Worm (Caenorhabditis elegans): ENCODE measurements around the gene nac-2.

nac-2 gene

ce11 chrIII:9072704-9073103 lies 29.6 kb upstream of the nac-2 start:
- TF ChIP-seq ztf-11 (tag; optimal IDR thresholded peaks at IDR 0.05) (no peak), egl-5 (tag; optimal IDR thresholded peaks at IDR 0.05) (no peak), pqm-1 (tag; optimal IDR thresholded peaks at IDR 0.05) (no peak), ceh-28 (tag; optimal IDR thresholded peaks at IDR 0.05) (no peak), unc-62 (GFP tag; optimal IDR thresholded peaks at IDR 0.05) (no peak), fos-1 (tag; optimal IDR thresholded peaks at IDR 0.05) (no peak), hmg-11 (tag; optimal IDR thresholded peaks at IDR 0.05) (no peak), nhr-28 (tag; optimal IDR thresholded peaks at IDR 0.05) (no peak), nhr-25 (tag; optimal IDR thresholded peaks at IDR 0.05) (no peak), zag-1 (tag; optimal IDR thresholded peaks at IDR 0.05) (no peak), nhr-11 (tag; optimal IDR thresholded peaks at IDR 0.05) (no peak), mml-1 (tag; optimal IDR thresholded peaks at IDR 0.05) (no peak), tbx-2 (tag; optimal IDR thresholded peaks at IDR 0.05) (no peak), nhr-67 (tag; optimal IDR thresholded peaks at IDR 0.05) (no peak), lsy-12 (tag; optimal IDR thresholded peaks at IDR 0.05) (no peak), elt-2 (tag; optimal IDR thresholded peaks at IDR 0.05) (no peak), elt-3 (tag; optimal IDR thresholded peaks at IDR 0.05) (no peak), ZK546.5 (tag; optimal IDR thresholded peaks at IDR 0.05) (no peak), aly-2 (tag; optimal IDR thresholded peaks at IDR 0.05) (no peak), lin-15B (tag; optimal IDR thresholded peaks at IDR 0.05) (no peak)

- no peak for TF ChIP-seq elt-3 (tag; optimal IDR thresholded peaks at IDR 0.05)
- no peak for TF ChIP-seq nhr-23 (tag; optimal IDR thresholded peaks at IDR 0.05)
- TF ChIP-seq ZK546.5 (tag; optimal IDR thresholded peaks at IDR 0.05), result no peak
- TF ChIP-seq hmg-11 (tag; optimal IDR thresholded peaks at IDR 0.05), result no peak
Observed at ce11 chrIII:9071372-9071771, 28.3 kb upstream of the nac-2 start, which contains the start of gene lin-12. Gene lin-12 (minus strand): TSS chrIII:9071472.

- TF ChIP-seq egl-5 (tag; optimal IDR thresholded peaks at IDR 0.05) (no peak), elt-2 (tag; optimal IDR thresholded peaks at IDR 0.05) (peak; percentile 55), mml-1 (tag; optimal IDR thresholded peaks at IDR 0.05) (no peak), pqm-1 (tag; optimal IDR thresholded peaks at IDR 0.05) (peak; percentile 4), nhr-237 (tag; optimal IDR thresholded peaks at IDR 0.05) (no peak)
Observed at ce11 chrIII:9069712-9070111, 26.6 kb upstream of the nac-2 start.

ce11 chrIII:9060267-9060666 lies 17.2 kb upstream of the nac-2 start:
- peak; percentile 3 for TF ChIP-seq pha-4 (tag; optimal IDR thresholded peaks at IDR 0.05)
- TF ChIP-seq nhr-77 (tag; optimal IDR thresholded peaks at IDR 0.05), result peak; percentile 50
- peak; percentile 38 for TF ChIP-seq fos-1 (tag; optimal IDR thresholded peaks at IDR 0.05)
- peak; percentile 17 for TF ChIP-seq elt-2 (tag; optimal IDR thresholded peaks at IDR 0.05)
- peak; percentile 17 for TF ChIP-seq ama-1 (optimal IDR thresholded peaks at IDR 0.05)
- TF ChIP-seq skn-1 (tag; optimal IDR thresholded peaks at IDR 0.05), result no peak

ce11 chrIII:9058959-9059534 lies 15.9 kb upstream of the nac-2 start, which contains the start of gene gst-1:
Gene gst-1 (plus strand): TSS chrIII:9059331.
- TF ChIP-seq nhr-237 (tag; optimal IDR thresholded peaks at IDR 0.05) (no peak), elt-3 (tag; optimal IDR thresholded peaks at IDR 0.05) (no peak), skn-1 (tag; optimal IDR thresholded peaks at IDR 0.05) (peak; percentile 94), mml-1 (tag; optimal IDR thresholded peaks at IDR 0.05) (no peak), nfya-1 (tag; optimal IDR thresholded peaks at IDR 0.05; ENCODE audit: insufficient read depth) (peak; percentile 38), elt-1 (tag; optimal IDR thresholded peaks at IDR 0.05) (no peak), nhr-12 (tag; optimal IDR thresholded peaks at IDR 0.05) (no peak), snpc-4 (tag; optimal IDR thresholded peaks at IDR 0.05) (no peak), ama-1 (optimal IDR thresholded peaks at IDR 0.05) (peak; percentile 60), nhr-43 (tag; optimal IDR thresholded peaks at IDR 0.05; ENCODE audit: poor library complexity, severe bottlenecking) (no peak), R02D3.7 (tag; optimal IDR thresholded peaks at IDR 0.05) (no peak), nhr-25 (tag; optimal IDR thresholded peaks at IDR 0.05) (no peak), nhr-76 (tag; optimal IDR thresholded peaks at IDR 0.05) (no peak), ztf-11 (tag; optimal IDR thresholded peaks at IDR 0.05) (no peak), nhr-67 (tag; optimal IDR thresholded peaks at IDR 0.05) (no peak), egl-27 (tag; optimal IDR thresholded peaks at IDR 0.05) (no peak), ceh-9 (tag; optimal IDR thresholded peaks at IDR 0.05) (no peak), fkh-10 (GFP tag; optimal IDR thresholded peaks at IDR 0.05) (no peak), zag-1 (tag; optimal IDR thresholded peaks at IDR 0.05) (no peak), hmg-11 (tag; optimal IDR thresholded peaks at IDR 0.05) (peak; percentile 4), pha-4 (tag; optimal IDR thresholded peaks at IDR 0.05) (peak; percentile 66), ztf-4 (tag; optimal IDR thresholded peaks at IDR 0.05) (no peak), lsy-12 (tag; optimal IDR thresholded peaks at IDR 0.05) (peak; percentile 11), fkh-2 (tag; optimal IDR thresholded peaks at IDR 0.05) (no peak), egl-5 (tag; optimal IDR thresholded peaks at IDR 0.05) (no peak), elt-2 (tag; optimal IDR thresholded peaks at IDR 0.05) (peak; percentile 65)
